Fruit fly (Drosophila melanogaster) whole organism, embryonic: Measurements from ENCODE around the gene CG4949.

ENCODE experiments used
- Aef1 ChIP-seq: fragments of 200-800 bp; sonication (Bioruptor generic); IDR thresholded peaks from 3 replicates; pipeline ENCODE4 v1.3.6; 2022; ENCODE audit warnings: missing biosample characterization, missing genetic modification characterization
- Asciz ChIP-seq: fragments of 200-800 bp; sonication (Bioruptor generic); optimal IDR thresholded peaks from 2 replicates; lab custom pipeline; 2017; ENCODE audit warnings: missing biosample characterization, mild to moderate bottlenecking, missing genetic modification characterization, missing genetic modification reagents
- B-H2 ChIP-seq: fragments of 200-800 bp; sonication (Bioruptor generic); optimal IDR thresholded peaks from 2 replicates; lab custom pipeline; 2018; ENCODE audit warnings: missing biosample characterization, mild to moderate bottlenecking, missing genetic modification characterization
- Blimp-1 ChIP-seq: fragments of 200-800 bp; sonication (Bioruptor generic); optimal IDR thresholded peaks from 3 replicates; lab custom pipeline; 2018; ENCODE audit warnings: missing biosample characterization, missing genetic modification characterization, mild to moderate bottlenecking, moderate library complexity, missing genetic modification reagents
- CG10431 ChIP-seq: fragments of 200-800 bp; sonication (Bioruptor generic); optimal IDR thresholded peaks from 3 replicates; lab custom pipeline; 2018; ENCODE audit warnings: missing biosample characterization, mild to moderate bottlenecking, missing genetic modification characterization
- CG11398 ChIP-seq: fragments of 200-800 bp; sonication (Bioruptor generic); optimal IDR thresholded peaks from 2 replicates; lab custom pipeline; 2016; ENCODE audit warnings: missing biosample characterization, missing genetic modification characterization
- CG11560 ChIP-seq: fragments of 200-800 bp; sonication (Bioruptor generic); IDR thresholded peaks from 3 replicates; pipeline ENCODE4 v1.3.6; 2022; ENCODE audit warnings: missing biosample characterization, missing genetic modification characterization
- CG12104 ChIP-seq: fragments of 200-800 bp; sonication (Bioruptor generic); optimal IDR thresholded peaks from 3 replicates; lab custom pipeline; 2016; ENCODE audit warnings: missing biosample characterization, missing genetic modification characterization
- CG12155 ChIP-seq: fragments of 200-800 bp; sonication (Bioruptor generic); optimal IDR thresholded peaks from 3 replicates; lab custom pipeline; 2016; ENCODE audit warnings: missing biosample characterization, missing genetic modification characterization
- CG1233 ChIP-seq: fragments of 200-800 bp; sonication (Bioruptor generic); optimal IDR thresholded peaks from 4 replicates; lab custom pipeline; 2018; ENCODE audit warnings: missing biosample characterization, mild to moderate bottlenecking, missing genetic modification characterization
- CG12659 ChIP-seq: fragments of 200-800 bp; sonication (Bioruptor generic); optimal IDR thresholded peaks from 3 replicates; lab custom pipeline; 2017; ENCODE audit warnings: mild to moderate bottlenecking, missing biosample characterization, missing genetic modification reagents, missing genetic modification characterization
- CG12744 ChIP-seq: fragments of 200-800 bp; sonication (Bioruptor generic); optimal IDR thresholded peaks from 2 replicates; lab custom pipeline; 2016; ENCODE audit warnings: missing biosample characterization, missing genetic modification characterization
- CG13296 ChIP-seq: fragments of 200-800 bp; sonication (Bioruptor generic); optimal IDR thresholded peaks from 3 replicates; lab custom pipeline; 2018; ENCODE audit warnings: missing biosample characterization, mild to moderate bottlenecking, missing genetic modification characterization
- CG14441 ChIP-seq: fragments of 200-800 bp; sonication (Bioruptor generic); IDR thresholded peaks from 2 replicates; pipeline ENCODE4 v1.3.6; 2022; ENCODE audit warnings: missing biosample characterization, missing genetic modification characterization
- CG14710 ChIP-seq: fragments of 200-800 bp; sonication (Bioruptor generic); optimal IDR thresholded peaks from 3 replicates; lab custom pipeline; 2019; ENCODE audit warnings: missing biosample characterization, mild to moderate bottlenecking, missing genetic modification characterization, moderate library complexity
- CG15514 ChIP-seq: fragments of 200-800 bp; sonication (Bioruptor generic); optimal IDR thresholded peaks from 3 replicates; lab custom pipeline; 2017; ENCODE audit warnings: missing biosample characterization, missing genetic modification characterization, mild to moderate bottlenecking, moderate library complexity, missing genetic modification reagents
- CG16863 ChIP-seq: fragments of 200-800 bp; sonication (Bioruptor generic); optimal IDR thresholded peaks from 3 replicates; lab custom pipeline; 2016; ENCODE audit warnings: missing biosample characterization, missing genetic modification characterization
- CG18764 ChIP-seq: fragments of 200-800 bp; sonication (Bioruptor generic); optimal IDR thresholded peaks from 3 replicates; lab custom pipeline; 2016; ENCODE audit warnings: missing biosample characterization, missing genetic modification characterization
- CG31224 ChIP-seq: fragments of 200-800 bp; sonication (Bioruptor generic); IDR thresholded peaks from 2 replicates; pipeline ENCODE4 v1.3.6; 2022; ENCODE audit warnings: missing biosample characterization, missing genetic modification characterization
- CG31365 ChIP-seq: fragments of 200-800 bp; sonication (Bioruptor generic); optimal IDR thresholded peaks from 2 replicates; lab custom pipeline; 2018; ENCODE audit warnings: missing biosample characterization, mild to moderate bottlenecking, missing genetic modification characterization
- CG31441 ChIP-seq: fragments of 200-800 bp; sonication (Bioruptor generic); IDR thresholded peaks from 2 replicates; pipeline ENCODE4 v1.3.6; 2022; ENCODE audit warnings: missing biosample characterization, missing genetic modification characterization
- CG34376 ChIP-seq: fragments of 200-800 bp; sonication (Bioruptor generic); optimal IDR thresholded peaks from 2 replicates; lab custom pipeline; 2018; ENCODE audit warnings: missing biosample characterization, mild to moderate bottlenecking, missing genetic modification characterization
- CG4404 ChIP-seq: fragments of 200-800 bp; sonication (Bioruptor generic); IDR thresholded peaks from 2 replicates; pipeline ENCODE4 v1.3.6; 2022; ENCODE audit warnings: missing biosample characterization, missing genetic modification characterization
- CG4424 ChIP-seq: fragments of 200-800 bp; sonication (Bioruptor generic); optimal IDR thresholded peaks from 3 replicates; lab custom pipeline; 2016; ENCODE audit warnings: missing biosample characterization, missing genetic modification characterization
- CG4617 ChIP-seq: fragments of 200-800 bp; sonication (Bioruptor generic); optimal IDR thresholded peaks from 3 replicates; lab custom pipeline; 2016; ENCODE audit warnings: missing biosample characterization, missing genetic modification characterization, borderline replicate concordance
- CG6175 ChIP-seq: fragments of 200-800 bp; sonication (Bioruptor generic); IDR thresholded peaks from 3 replicates; pipeline ENCODE4 v1.3.6; 2022; ENCODE audit warnings: missing biosample characterization, missing genetic modification characterization
- CG9727 ChIP-seq: fragments of 200-800 bp; sonication (Bioruptor generic); optimal IDR thresholded peaks from 3 replicates; lab custom pipeline; 2017; ENCODE audit warnings: missing biosample characterization, mild to moderate bottlenecking, missing genetic modification characterization
- Dfd ChIP-seq, 2 experiments: fragments of >200 bp; optimal IDR thresholded peaks; 2 replicates each; lab custom pipeline; 2017; ENCODE audit warnings: missing biosample characterization in 2 of 2, missing genetic modification characterization in 2 of 2
- HLHmδ ChIP-seq: fragments of 200-800 bp; sonication (Bioruptor generic); optimal IDR thresholded peaks from 2 replicates; lab custom pipeline; 2018; ENCODE audit warnings: missing biosample characterization, mild to moderate bottlenecking, missing genetic modification characterization, moderate library complexity
- Hey ChIP-seq: fragments of 200-800 bp; sonication (Bioruptor generic); optimal IDR thresholded peaks from 3 replicates; lab custom pipeline; 2018; ENCODE audit warnings: missing biosample characterization, mild to moderate bottlenecking, missing genetic modification characterization
- Meics ChIP-seq: fragments of 200-800 bp; sonication (Bioruptor generic); optimal IDR thresholded peaks from 2 replicates; lab custom pipeline; 2017; ENCODE audit warnings: missing biosample characterization, mild to moderate bottlenecking, missing genetic modification characterization
- Oaz ChIP-seq: fragments of 200-800 bp; sonication (Bioruptor generic); IDR thresholded peaks from 2 replicates; pipeline ENCODE4 v1.3.6; 2022; ENCODE audit warnings: missing biosample characterization, missing genetic modification characterization
- Ravus ChIP-seq: fragments of 200-800 bp; sonication (Bioruptor generic); IDR thresholded peaks from 2 replicates; pipeline ENCODE4 v1.3.6; 2022; ENCODE audit warnings: missing biosample characterization, missing genetic modification characterization
- Rx ChIP-seq: fragments of 200-800 bp; sonication (Bioruptor generic); IDR thresholded peaks from 2 replicates; pipeline ENCODE4 v1.3.6; 2022; ENCODE audit warnings: missing biosample characterization, missing genetic modification characterization
- Sry-β ChIP-seq: fragments of 200-800 bp; sonication (Bioruptor generic); optimal IDR thresholded peaks from 2 replicates; lab custom pipeline; 2018; ENCODE audit warnings: missing biosample characterization, mild to moderate bottlenecking, missing genetic modification characterization, moderate library complexity
- al ChIP-seq: fragments of 200-800 bp; sonication (Bioruptor generic); IDR thresholded peaks from 2 replicates; pipeline ENCODE4 v1.3.6; 2022; ENCODE audit warnings: missing biosample characterization, missing genetic modification characterization
- bigmax ChIP-seq: fragments of 200-800 bp; sonication (Bioruptor generic); optimal IDR thresholded peaks from 2 replicates; lab custom pipeline; 2018; ENCODE audit warnings: missing biosample characterization, mild to moderate bottlenecking, missing genetic modification characterization
- cato ChIP-seq: fragments of 200-800 bp; sonication (Bioruptor generic); optimal IDR thresholded peaks from 2 replicates; lab custom pipeline; 2016; ENCODE audit warnings: missing biosample characterization, missing genetic modification characterization, borderline replicate concordance
- fru ChIP-seq: fragments of >200 bp; optimal IDR thresholded peaks from 2 replicates; lab custom pipeline; 2017
- gcm ChIP-seq: fragments of 200-800 bp; sonication (Bioruptor generic); optimal IDR thresholded peaks from 2 replicates; lab custom pipeline; 2019; ENCODE audit warnings: missing biosample characterization, mild to moderate bottlenecking, missing genetic modification characterization, moderate library complexity
- gsb-n ChIP-seq: fragments of 200-800 bp; sonication (Bioruptor generic); optimal IDR thresholded peaks from 3 replicates; lab custom pipeline; 2018; ENCODE audit warnings: missing biosample characterization, mild to moderate bottlenecking, missing genetic modification characterization
- jumu ChIP-seq: fragments of 200-800 bp; sonication (Bioruptor generic); optimal IDR thresholded peaks from 3 replicates; lab custom pipeline; 2016; ENCODE audit warnings: missing biosample characterization, missing genetic modification characterization
- knrl ChIP-seq: fragments of 200-800 bp; sonication (Bioruptor generic); IDR thresholded peaks from 3 replicates; pipeline ENCODE4 v1.3.6; 2022; ENCODE audit warnings: missing biosample characterization, missing genetic modification characterization; ENCODE audit not compliant: partially characterized antibody
- mld ChIP-seq: fragments of 200-800 bp; sonication (Bioruptor generic); IDR thresholded peaks from 3 replicates; pipeline ENCODE4 v1.3.6; 2022; ENCODE audit warnings: missing biosample characterization, missing genetic modification characterization; ENCODE audit not compliant: partially characterized antibody
- pum ChIP-seq: fragments of 200-800 bp; sonication (Bioruptor generic); optimal IDR thresholded peaks from 2 replicates; lab custom pipeline; 2016; ENCODE audit warnings: missing biosample characterization, missing genetic modification characterization
- shn ChIP-seq: fragments of 200-800 bp; sonication (Bioruptor generic); optimal IDR thresholded peaks from 3 replicates; lab custom pipeline; 2016; ENCODE audit warnings: missing biosample characterization, missing genetic modification characterization
- sug ChIP-seq: fragments of 200-800 bp; optimal IDR thresholded peaks from 2 replicates; lab custom pipeline; 2019; ENCODE audit warnings: missing biosample characterization, mild to moderate bottlenecking, missing genetic modification characterization, moderate library complexity
- toy ChIP-seq: fragments of 200-800 bp; sonication (Bioruptor generic); IDR thresholded peaks from 2 replicates; pipeline ENCODE4 v1.3.6; 2022; ENCODE audit warnings: missing biosample characterization, missing genetic modification characterization
- unpg ChIP-seq: fragments of 200-800 bp; sonication (Bioruptor generic); optimal IDR thresholded peaks from 3 replicates; lab custom pipeline; 2018; ENCODE audit warnings: missing biosample characterization, mild to moderate bottlenecking, missing genetic modification characterization, moderate library complexity

CG4949 gene

dm6 chrX:17123545-17124203 lies 45.0 kb downstream of the CG4949 start (continued):
- TF ChIP-seq mld (GFP tag; lab: Robert Waterston, UW) = no peak
- TF ChIP-seq Dfd (GFP tag; optimal IDR thresholded peaks at IDR 0.05; lab: Kevin White, UChicago) = no peak
- TF ChIP-seq CG1233 (GFP tag; lab: Kevin White, UChicago) = peak; percentile 44
- TF ChIP-seq pum (GFP tag; lab: Kevin White, UChicago) = peak; percentile 43
- TF ChIP-seq Sry-β = no peak
- no peak for TF ChIP-seq knrl (GFP tag; lab: Robert Waterston, UW)
- TF ChIP-seq Hey (tag; lab: Kevin White, UChicago) = no peak
- peak; percentile 46; the same call in 1 of the 3 replicates for TF ChIP-seq CG11560 (tag; lab: Robert Waterston, UW)
- peak; percentile 71 for TF ChIP-seq Asciz (GFP tag; lab: Kevin White, UChicago)
- peak; percentile 42; the same call in 2 of the 3 replicates for TF ChIP-seq Aef1 (GFP tag; lab: Robert Waterston, UW)
- peak; percentile 62 for TF ChIP-seq gsb-n
- peak; percentile 55 for TF ChIP-seq CG9727
- TF ChIP-seq shn = peak; percentile 45
- TF ChIP-seq toy (GFP tag; lab: Robert Waterston, UW) = no peak
- peak; percentile 31 for TF ChIP-seq cato
- peak; percentile 36 for TF ChIP-seq CG14710 (tag; lab: Kevin White, UChicago)
- peak; percentile 42; the same call in 1 of the 2 replicates for TF ChIP-seq CG31224 (GFP tag; lab: Robert Waterston, UW)
- TF ChIP-seq CG4617 = no peak
- peak; percentile 74 for TF ChIP-seq CG14441
- peak; percentile 84 for TF ChIP-seq unpg
- TF ChIP-seq Rx = peak; percentile 39; the same call in 1 of the 2 replicates
- TF ChIP-seq CG34376 (GFP tag; lab: Kevin White, UChicago) = peak; percentile 5
- TF ChIP-seq CG31441 (GFP tag; lab: Robert Waterston, UW) = peak; percentile 80
- TF ChIP-seq CG12155 = peak; percentile 64
- no peak for TF ChIP-seq B-H2
- TF ChIP-seq gcm (GFP tag; lab: Kevin White, UChicago) = peak; percentile 43
- no peak for TF ChIP-seq CG12744 (GFP tag; lab: Kevin White, UChicago)
- TF ChIP-seq CG4404 (GFP tag; lab: Robert Waterston, UW) = 0 out of 2 replicates have a peak, but pooled peaks have one; percentile 23
- TF ChIP-seq CG11398 (GFP tag; lab: Kevin White, UChicago) = peak; percentile 7
- peak; percentile 36 for TF ChIP-seq CG16863 (GFP tag; lab: Kevin White, UChicago)
- TF ChIP-seq CG31365 = peak; percentile 3
- TF ChIP-seq jumu (GFP tag; lab: Kevin White, UChicago) = peak; percentile 21
- peak; percentile 71 for TF ChIP-seq Meics (GFP tag; lab: Kevin White, UChicago)
- peak; percentile 66 for TF ChIP-seq Blimp-1 (GFP tag; lab: Kevin White, UChicago)
- TF ChIP-seq CG4424 = peak; percentile 72
- TF ChIP-seq CG10431 (GFP tag; lab: Kevin White, UChicago) = no peak
- TF ChIP-seq al = peak; percentile 72
- TF ChIP-seq CG12104 (GFP tag; lab: Kevin White, UChicago) = peak; percentile 32
- TF ChIP-seq Oaz = peak; percentile 61
- TF ChIP-seq CG18764 (GFP tag; lab: Kevin White, UChicago) = peak; percentile 17
- 0 out of 3 replicates have a peak, but pooled peaks have one; percentile 50 for TF ChIP-seq CG6175
- peak; percentile 22 for TF ChIP-seq sug (tag; lab: Kevin White, UChicago)
- TF ChIP-seq bigmax (GFP tag; lab: Kevin White, UChicago) = no peak
- peak; percentile 75 for TF ChIP-seq CG12659
- TF ChIP-seq fru (lab: Kevin White, UChicago) = no peak
- TF ChIP-seq Ravus = no peak
- peak; percentile 60 for TF ChIP-seq CG13296
- TF ChIP-seq CG15514 (GFP tag; lab: Kevin White, UChicago) = peak; percentile 52
- TF ChIP-seq HLHmδ (GFP tag; lab: Kevin White, UChicago) = no peak
